Fruit fly (Drosophila melanogaster) whole organism, embryonic: ENCODE data around the gene Gr64b.

Experiments
- B-H1 ChIP-seq: fragments of 200-800 bp; sonication (Bioruptor generic); IDR thresholded peaks from 3 replicates; pipeline ENCODE4 v1.3.6; 2022; ENCODE audit warnings: missing biosample characterization, missing genetic modification characterization
- Blimp-1 ChIP-seq: fragments of 200-800 bp; sonication (Bioruptor generic); optimal IDR thresholded peaks from 3 replicates; lab custom pipeline; 2018; ENCODE audit warnings: missing biosample characterization, missing genetic modification characterization, mild to moderate bottlenecking, moderate library complexity, missing genetic modification reagents
- CG10979 ChIP-seq: fragments of 200-800 bp; sonication (Bioruptor generic); optimal IDR thresholded peaks from 2 replicates; lab custom pipeline; 2018; ENCODE audit warnings: missing biosample characterization, mild to moderate bottlenecking, missing genetic modification characterization, moderate library complexity
- CG11247 ChIP-seq: fragments of 200-800 bp; sonication (Bioruptor generic); IDR thresholded peaks from 2 replicates; pipeline ENCODE4 v1.3.6; 2022; ENCODE audit warnings: missing biosample characterization, missing genetic modification characterization
- CG11456 ChIP-seq: fragments of 200-800 bp; sonication (Bioruptor generic); IDR thresholded peaks from 3 replicates; pipeline ENCODE4 v1.3.6; 2022; ENCODE audit warnings: missing biosample characterization, missing genetic modification characterization
- CG17568 ChIP-seq: fragments of 200-800 bp; sonication (Bioruptor generic); optimal IDR thresholded peaks from 2 replicates; lab custom pipeline; 2018; ENCODE audit warnings: missing biosample characterization, mild to moderate bottlenecking, missing genetic modification characterization, moderate library complexity
- CG17802 ChIP-seq: fragments of 200-800 bp; sonication (Bioruptor generic); optimal IDR thresholded peaks from 2 replicates; lab custom pipeline; 2018; ENCODE audit warnings: missing biosample characterization, mild to moderate bottlenecking, missing genetic modification characterization, moderate library complexity
- CG31441 ChIP-seq: fragments of 200-800 bp; sonication (Bioruptor generic); IDR thresholded peaks from 2 replicates; pipeline ENCODE4 v1.3.6; 2022; ENCODE audit warnings: missing biosample characterization, missing genetic modification characterization
- CG3163 ChIP-seq: fragments of 200-800 bp; sonication (Bioruptor generic); optimal IDR thresholded peaks from 3 replicates; lab custom pipeline; 2016; ENCODE audit warnings: missing biosample characterization, missing genetic modification characterization
- CG7556 ChIP-seq: fragments of 200-800 bp; sonication (Bioruptor generic); optimal IDR thresholded peaks from 2 replicates; lab custom pipeline; 2017; ENCODE audit warnings: missing biosample characterization, mild to moderate bottlenecking, missing genetic modification characterization
- CG8290 ChIP-seq, 3 experiments: fragments of 200-800 bp; sonication (Bioruptor generic); optimal IDR thresholded peaks; 2 replicates each; lab custom pipeline; 2016 to 2019; ENCODE audit warnings: missing biosample characterization in 3 of 3, missing genetic modification characterization in 3 of 3, mild to moderate bottlenecking in 2 of 3, moderate library complexity in 1 of 3
- CG8478 ChIP-seq: fragments of >200 bp; optimal IDR thresholded peaks from 2 replicates; lab custom pipeline; 2018
- CoRest ChIP-seq: fragments of 200-800 bp; sonication (Bioruptor generic); optimal IDR thresholded peaks from 3 replicates; lab custom pipeline; 2018; ENCODE audit warnings: missing biosample characterization, mild to moderate bottlenecking, missing genetic modification characterization, moderate library complexity
- Dbx ChIP-seq: fragments of 200-800 bp; sonication (Bioruptor generic); IDR thresholded peaks from 3 replicates; pipeline ENCODE4 v1.3.6; 2022; ENCODE audit warnings: missing biosample characterization, missing genetic modification characterization
- Dref ChIP-seq: fragments of 200-800 bp; sonication (Bioruptor generic); IDR thresholded peaks from 2 replicates; pipeline ENCODE4 v1.3.6; 2022; ENCODE audit warnings: missing biosample characterization, missing genetic modification characterization
- E2f2 ChIP-seq: fragments of 200-800 bp; sonication (Bioruptor generic); IDR thresholded peaks from 2 replicates; pipeline ENCODE4 v1.3.6; 2022; ENCODE audit warnings: missing biosample characterization, missing genetic modification characterization
- Ets65A ChIP-seq: fragments of 200-800 bp; sonication (Bioruptor generic); peaks from one replicate; lab custom pipeline; 2016; ENCODE audit warnings: missing biosample characterization, missing genetic modification characterization
- Fer3 ChIP-seq: fragments of 200-800 bp; sonication (Bioruptor generic); optimal IDR thresholded peaks from 2 replicates; lab custom pipeline; 2018; ENCODE audit warnings: missing biosample characterization, mild to moderate bottlenecking, missing genetic modification characterization, moderate library complexity
- H15 ChIP-seq: fragments of 200-800 bp; sonication (Bioruptor generic); IDR thresholded peaks from 3 replicates; pipeline ENCODE4 v1.3.6; 2022; ENCODE audit warnings: missing biosample characterization, missing genetic modification characterization
- MESR4 ChIP-seq: fragments of 200-800 bp; sonication (Bioruptor generic); optimal IDR thresholded peaks from 2 replicates; lab custom pipeline; 2018; ENCODE audit warnings: missing biosample characterization, mild to moderate bottlenecking, missing genetic modification characterization, moderate library complexity
- NK7.1 ChIP-seq: fragments of 200-800 bp; sonication (Bioruptor generic); optimal IDR thresholded peaks from 3 replicates; lab custom pipeline; 2016; ENCODE audit warnings: missing biosample characterization, missing genetic modification characterization
- Optix ChIP-seq: fragments of 200-800 bp; sonication (Bioruptor generic); IDR thresholded peaks from 3 replicates; pipeline ENCODE4 v1.3.6; 2022; ENCODE audit warnings: missing biosample characterization, missing genetic modification characterization
- PHDP ChIP-seq: fragments of 200-800 bp; sonication (Bioruptor generic); optimal IDR thresholded peaks from 3 replicates; lab custom pipeline; 2018; ENCODE audit warnings: missing biosample characterization, mild to moderate bottlenecking, missing genetic modification characterization, moderate library complexity
- Side ChIP-seq: fragments of 200-800 bp; sonication (Bioruptor generic); optimal IDR thresholded peaks from 2 replicates; lab custom pipeline; 2016; ENCODE audit warnings: missing biosample characterization, missing genetic modification characterization
- TFAM ChIP-seq: fragments of 200-800 bp; sonication (Bioruptor generic); optimal IDR thresholded peaks from 2 replicates; lab custom pipeline; 2017; ENCODE audit warnings: missing biosample characterization, missing genetic modification characterization, inconsistent platforms
- ase ChIP-seq: fragments of 200-800 bp; sonication (Bioruptor generic); IDR thresholded peaks from 3 replicates; pipeline ENCODE4 v1.3.6; 2022; ENCODE audit warnings: missing biosample characterization, missing genetic modification characterization
- cad ChIP-seq: fragments of >200 bp; optimal IDR thresholded peaks from 2 replicates; lab custom pipeline; 2017; ENCODE audit warnings: missing biosample characterization, missing genetic modification characterization
- cato ChIP-seq: fragments of 200-800 bp; sonication (Bioruptor generic); optimal IDR thresholded peaks from 2 replicates; lab custom pipeline; 2016; ENCODE audit warnings: missing biosample characterization, missing genetic modification characterization, borderline replicate concordance
- chn ChIP-seq: fragments of 200-800 bp; sonication (Bioruptor generic); optimal IDR thresholded peaks from 2 replicates; lab custom pipeline; 2016; ENCODE audit warnings: missing biosample characterization, missing genetic modification characterization
- da ChIP-seq: fragments of 200-800 bp; sonication (Bioruptor generic); optimal IDR thresholded peaks from 2 replicates; lab custom pipeline; 2016; ENCODE audit warnings: missing biosample characterization, missing genetic modification characterization
- dm ChIP-seq: fragments of 200-800 bp; sonication (Bioruptor generic); optimal IDR thresholded peaks from 3 replicates; lab custom pipeline; 2016; ENCODE audit warnings: missing biosample characterization, missing genetic modification characterization
- grn ChIP-seq: fragments of 200-800 bp; sonication (Bioruptor generic); optimal IDR thresholded peaks from 3 replicates; lab custom pipeline; 2017; ENCODE audit warnings: missing biosample characterization, missing genetic modification characterization
- gsb-n ChIP-seq: fragments of 200-800 bp; sonication (Bioruptor generic); optimal IDR thresholded peaks from 3 replicates; lab custom pipeline; 2018; ENCODE audit warnings: missing biosample characterization, mild to moderate bottlenecking, missing genetic modification characterization
- hb ChIP-seq: fragments of 200-800 bp; sonication (Bioruptor generic); IDR thresholded peaks from 3 replicates; pipeline ENCODE4 v1.3.6; 2022; ENCODE audit warnings: missing biosample characterization, missing genetic modification characterization; ENCODE audit not compliant: partially characterized antibody
- mirr ChIP-seq: fragments of 200-800 bp; sonication (Bioruptor generic); optimal IDR thresholded peaks from 3 replicates; lab custom pipeline; 2018; ENCODE audit warnings: missing biosample characterization, mild to moderate bottlenecking, missing genetic modification characterization
- mld ChIP-seq: fragments of 200-800 bp; sonication (Bioruptor generic); IDR thresholded peaks from 3 replicates; pipeline ENCODE4 v1.3.6; 2022; ENCODE audit warnings: missing biosample characterization, missing genetic modification characterization; ENCODE audit not compliant: partially characterized antibody
- prd ChIP-seq, 3 experiments: fragments of >200 bp in 2 of 3; fragments of 200-800 bp in 1 of 3; sonication (Bioruptor generic) in 1 of 3; optimal IDR thresholded peaks in 2 of 3; IDR thresholded peaks in 1 of 3; 2 replicates in 2 of 3; 3 replicates in 1 of 3; pipeline versions ENCODE4 v1.3.6 to Lab custom; 2017 to 2022; ENCODE audit warnings: missing biosample characterization in 1 of 3, missing genetic modification characterization in 1 of 3
- ro ChIP-seq: fragments of 200-800 bp; sonication (Bioruptor generic); IDR thresholded peaks from 2 replicates; pipeline ENCODE4 v1.3.6; 2022; ENCODE audit warnings: missing biosample characterization, missing genetic modification characterization
- scrt ChIP-seq: fragments of 200-800 bp; sonication (Bioruptor generic); optimal IDR thresholded peaks from 2 replicates; lab custom pipeline; 2018; ENCODE audit warnings: missing biosample characterization, mild to moderate bottlenecking, missing genetic modification characterization, moderate library complexity
- shn ChIP-seq: fragments of 200-800 bp; sonication (Bioruptor generic); optimal IDR thresholded peaks from 3 replicates; lab custom pipeline; 2016; ENCODE audit warnings: missing biosample characterization, missing genetic modification characterization
- sima ChIP-seq: fragments of 200-800 bp; sonication (Bioruptor generic); optimal IDR thresholded peaks from 2 replicates; lab custom pipeline; 2016; ENCODE audit warnings: missing biosample characterization, missing genetic modification characterization
- stc ChIP-seq: fragments of 200-800 bp; sonication (Bioruptor generic); IDR thresholded peaks from 2 replicates; pipeline ENCODE4 v1.3.6; 2022; ENCODE audit warnings: missing biosample characterization, missing genetic modification characterization
- stwl ChIP-seq: fragments of 200-800 bp; sonication (Bioruptor generic); optimal IDR thresholded peaks from 3 replicates; lab custom pipeline; 2018; ENCODE audit warnings: missing biosample characterization, mild to moderate bottlenecking, missing genetic modification characterization, moderate library complexity
- tio ChIP-seq: fragments of 200-800 bp; sonication (Bioruptor generic); optimal IDR thresholded peaks from 2 replicates; lab custom pipeline; 2017; ENCODE audit warnings: missing biosample characterization, missing genetic modification characterization, inconsistent platforms
- tup ChIP-seq: fragments of 200-800 bp; sonication (Bioruptor generic); optimal IDR thresholded peaks from 2 replicates; lab custom pipeline; 2016; ENCODE audit warnings: missing biosample characterization, mild to moderate bottlenecking, missing genetic modification characterization, moderate library complexity
- unc-4 ChIP-seq: fragments of 200-800 bp; sonication (Bioruptor generic); IDR thresholded peaks from 2 replicates; pipeline ENCODE4 v1.3.6; 2022; ENCODE audit warnings: missing biosample characterization, missing genetic modification characterization; ENCODE audit not compliant: partially characterized antibody
- unpg ChIP-seq: fragments of 200-800 bp; sonication (Bioruptor generic); optimal IDR thresholded peaks from 3 replicates; lab custom pipeline; 2018; ENCODE audit warnings: missing biosample characterization, mild to moderate bottlenecking, missing genetic modification characterization, moderate library complexity
- vnd ChIP-seq: fragments of 200-800 bp; sonication (Bioruptor generic); IDR thresholded peaks from 3 replicates; pipeline ENCODE4 v1.3.6; 2022; ENCODE audit warnings: missing biosample characterization, missing genetic modification characterization; ENCODE audit not compliant: partially characterized antibody
- yki ChIP-seq: fragments of >200 bp; optimal IDR thresholded peaks from 3 replicates; lab custom pipeline; 2018

The Gr64b gene

DNA sequence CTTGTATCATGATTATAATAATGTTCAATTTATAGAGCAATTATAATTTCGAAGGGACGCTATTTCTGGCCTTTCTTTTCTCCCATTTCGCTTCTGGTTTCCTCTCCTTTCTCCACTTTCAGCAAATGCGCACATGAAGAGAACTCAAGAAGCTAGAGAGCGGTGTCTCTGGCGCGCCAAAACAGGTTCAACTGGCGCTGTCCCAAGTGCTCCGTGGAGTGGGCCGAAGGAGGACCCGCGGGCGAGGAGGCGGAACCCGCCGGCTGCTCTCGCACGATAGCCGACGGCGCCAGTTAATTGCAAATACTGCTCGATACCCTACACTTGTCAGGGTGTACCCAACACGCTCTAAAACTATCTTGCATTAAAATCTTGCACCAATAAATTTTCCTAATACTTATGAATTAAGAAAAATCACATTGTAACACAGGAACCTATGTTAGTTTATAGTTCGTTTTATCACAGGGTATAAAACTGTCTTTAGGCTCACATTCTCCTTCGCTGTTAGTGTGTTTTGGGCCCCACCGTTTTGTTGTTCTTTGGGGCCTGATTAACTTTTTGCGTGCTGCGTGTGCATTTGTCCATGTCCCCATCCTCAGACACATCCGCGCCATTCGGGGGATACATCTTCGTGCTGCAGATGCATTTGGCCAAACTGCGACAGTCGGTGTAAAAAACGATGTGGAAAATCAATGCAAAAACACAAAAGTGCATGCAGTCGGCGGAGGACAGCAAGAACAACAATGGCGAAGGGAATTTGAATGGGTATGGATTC lies 42.0 kb downstream of the Gr64b start (continued):
- TF ChIP-seq mld (GFP tag; lab: Robert Waterston, UW) (no peak), scrt (GFP tag; lab: Kevin White, UChicago) (peak; percentile 77), E2f2 (GFP tag; lab: Robert Waterston, UW) (peak; percentile 69), ro (peak; percentile 69), CG8478 (lab: Kevin White, UChicago) (no peak), sima (GFP tag; lab: Kevin White, UChicago) (peak; percentile 39), cad (GFP tag; lab: Kevin White, UChicago) (no peak), yki (no peak), shn (GFP tag; lab: Kevin White, UChicago) (peak; percentile 90), Dref (GFP tag; lab: Robert Waterston, UW) (peak; percentile 20; the same call in 1 of the 2 replicates), H15 (GFP tag; lab: Robert Waterston, UW) (peak; percentile 87), TFAM (no peak), ase (GFP tag; lab: Robert Waterston, UW) (peak; percentile 89), chn (peak; percentile 90), stc (GFP tag; lab: Robert Waterston, UW) (peak; percentile 91), cato (peak; percentile 71), unpg (GFP tag; lab: Kevin White, UChicago) (peak; percentile 90), prd (optimal IDR thresholded peaks at IDR 0.05; lab: Kevin White, UChicago) (no peak), prd (GFP tag; IDR thresholded peaks at IDR 0.05; lab: Robert Waterston, UW) (peak; percentile 92), Fer3 (tag; lab: Kevin White, UChicago) (peak; percentile 91), CG3163 (GFP tag; lab: Kevin White, UChicago) (peak; percentile 71), da (GFP tag; lab: Kevin White, UChicago) (peak; percentile 68), CG31441 (GFP tag; lab: Robert Waterston, UW) (peak; percentile 80), CG11456 (GFP tag; lab: Robert Waterston, UW) (peak; percentile 97), Blimp-1 (GFP tag; lab: Kevin White, UChicago) (peak; percentile 76), Side (GFP tag; lab: Kevin White, UChicago) (peak; percentile 69), CG10979 (peak; percentile 70), CG17568 (no peak), PHDP (tag; lab: Kevin White, UChicago) (peak; percentile 88), stwl (no peak), tio (GFP tag; lab: Kevin White, UChicago) (peak; percentile 73), Ets65A (GFP tag; lab: Kevin White, UChicago) (peak; percentile 99), CG17802 (tag; lab: Kevin White, UChicago) (peak; percentile 70), CG11247 (peak; percentile 93), CG7556 (peak; percentile 87), CG8290 (GFP tag; optimal IDR thresholded peaks at IDR 0.05; lab: Kevin White, UChicago) (no peak), CG8290 (tag; optimal IDR thresholded peaks at IDR 0.05; lab: Kevin White, UChicago) (peak in 1 of 2 experiments; percentile 96), Dbx (peak; percentile 94), dm (peak; percentile 85), CoRest (tag; lab: Kevin White, UChicago) (peak; percentile 88), vnd (GFP tag; lab: Robert Waterston, UW) (no peak), Optix (GFP tag; lab: Robert Waterston, UW) (peak; percentile 90), mirr (GFP tag; lab: Kevin White, UChicago) (peak; percentile 25), gsb-n (tag; lab: Kevin White, UChicago) (peak; percentile 71), grn (GFP tag; lab: Kevin White, UChicago) (no peak), NK7.1 (GFP tag; lab: Kevin White, UChicago) (peak; percentile 66), hb (GFP tag; lab: Robert Waterston, UW) (no peak), MESR4 (no peak), unc-4 (GFP tag; lab: Robert Waterston, UW) (no peak), B-H1 (GFP tag; lab: Robert Waterston, UW) (peak; percentile 85), tup (peak; percentile 64)
